Worm (Caenorhabditis elegans) whole organism, L1 larva: Measurements from ENCODE around the gene ceh-28.
A peak's percentile ranks its signal among the peaks of the same experiment; 100 is the strongest.

Experiments
- ama-1 ChIP-seq: fragments of 150-350 bp; optimal IDR thresholded peaks from 2 replicates; lab custom pipeline; 2014
- blmp-1 ChIP-seq: fragments of 150-350 bp; optimal IDR thresholded peaks from 2 replicates; lab custom pipeline; 2014; ENCODE audit warnings: missing biosample characterization, missing genetic modification characterization
- ceh-90 ChIP-seq: sonication (generic microtip); optimal IDR thresholded peaks from 2 replicates; lab custom pipeline; 2016; ENCODE audit warnings: missing genetic modification characterization, missing compliant biosample characterization
- ces-1 ChIP-seq: fragments of 150-350 bp; optimal IDR thresholded peaks from 2 replicates; lab custom pipeline; 2014; ENCODE audit warnings: missing biosample characterization, missing genetic modification reagents, missing genetic modification characterization
- dpl-1 ChIP-seq, 3 experiments: fragments of 150-350 bp in 2 of 3; sonication (generic microtip) in 1 of 3; optimal IDR thresholded peaks; 2 replicates each; lab custom pipeline; 2014 to 2017; ENCODE audit warnings: missing biosample characterization in 3 of 3, missing genetic modification characterization in 3 of 3, missing genetic modification reagents in 3 of 3
- efl-1 ChIP-seq, 4 experiments: fragments of 150-350 bp; optimal IDR thresholded peaks in 3 of 4; peaks in 1 of 4; 1 replicate in 1 of 4; 2 replicates in 3 of 4; lab custom pipeline; 2014; ENCODE audit warnings: missing biosample characterization in 2 of 4, missing genetic modification characterization in 2 of 4, missing genetic modification reagents in 2 of 4
- efl-3 ChIP-seq: fragments of 200-800 bp; sonication (Bioruptor generic); optimal IDR thresholded peaks from 2 replicates; lab custom pipeline; 2018; ENCODE audit warnings: mild to moderate bottlenecking, missing genetic modification characterization, missing compliant biosample characterization
- egl-13 ChIP-seq: sonication (generic microtip); optimal IDR thresholded peaks from 2 replicates; lab custom pipeline; 2016; ENCODE audit warnings: missing genotype, missing genetic modification reagents, missing genetic modification characterization, missing compliant biosample characterization
- elt-2 ChIP-seq: sonication (generic microtip); optimal IDR thresholded peaks from 2 replicates; lab custom pipeline; 2016; ENCODE audit warnings: missing genetic modification characterization, mild to moderate bottlenecking, inconsistent platforms, missing compliant biosample characterization, missing genetic modification reagents
- elt-3 ChIP-seq, 6 experiments: fragments of 150-350 bp in 1 of 6; sonication (generic microtip); optimal IDR thresholded peaks; 2 replicates each; lab custom pipeline; 2017 to 2018; ENCODE audit warnings: missing biosample characterization in 6 of 6, missing genetic modification characterization in 6 of 6, inconsistent platforms in 1 of 6
- ets-5 ChIP-seq: fragments of 200-800 bp; sonication (Bioruptor generic); IDR thresholded peaks from 2 replicates; pipeline ENCODE4 v1.3.6; 2022; ENCODE audit warnings: missing genetic modification characterization, missing compliant biosample characterization
- fkh-10 ChIP-seq: sonication (generic microtip); optimal IDR thresholded peaks from 2 replicates; lab custom pipeline; 2017; ENCODE audit warnings: missing biosample characterization, missing genetic modification reagents, missing genetic modification characterization
- fos-1 ChIP-seq: fragments of 150-350 bp; optimal IDR thresholded peaks from 2 replicates; lab custom pipeline; 2014; ENCODE audit warnings: missing biosample characterization, missing genetic modification characterization
- grh-1 ChIP-seq: fragments of 200-800 bp; sonication (Bioruptor generic); IDR thresholded peaks from 2 replicates; pipeline ENCODE4 v1.3.6; 2022; ENCODE audit warnings: missing genetic modification reagents, missing genetic modification characterization, missing compliant biosample characterization
- hlh-4 ChIP-seq: sonication (generic microtip); optimal IDR thresholded peaks from 2 replicates; lab custom pipeline; 2016; ENCODE audit warnings: mild to moderate bottlenecking, missing genetic modification characterization, missing compliant biosample characterization
- hpl-2 ChIP-seq: fragments of 150-350 bp; optimal IDR thresholded peaks from 2 replicates; lab custom pipeline; 2014; ENCODE audit warnings: missing biosample characterization, missing genetic modification reagents, missing genetic modification characterization
- irx-1 ChIP-seq: sonication (generic microtip); optimal IDR thresholded peaks from 2 replicates; lab custom pipeline; 2016; ENCODE audit warnings: missing genetic modification characterization, missing compliant biosample characterization
- isw-1 ChIP-seq: fragments of 200-800 bp; sonication (Bioruptor generic); IDR thresholded peaks from 2 replicates; pipeline ENCODE4 v1.3.6; 2022; ENCODE audit warnings: missing genetic modification characterization, missing compliant biosample characterization
- lir-3 ChIP-seq: sonication (generic microtip); optimal IDR thresholded peaks from 2 replicates; lab custom pipeline; 2016; ENCODE audit warnings: mild to moderate bottlenecking, missing genetic modification characterization, moderate library complexity, missing compliant biosample characterization; ENCODE audit not compliant: poor library complexity
- lsy-2 ChIP-seq, 2 experiments: fragments of 150-350 bp; optimal IDR thresholded peaks; 2 replicates each; lab custom pipeline; 2014; ENCODE audit warnings: missing biosample characterization in 2 of 2, missing genetic modification characterization in 2 of 2
- mdl-1 ChIP-seq, 2 experiments: fragments of 150-350 bp; optimal IDR thresholded peaks; 2 replicates each; lab custom pipeline; 2014 to 2017; ENCODE audit warnings: missing biosample characterization in 2 of 2, missing genetic modification characterization in 2 of 2, inconsistent platforms in 1 of 2
- mef-2 ChIP-seq: fragments of 150-350 bp; optimal IDR thresholded peaks from 2 replicates; lab custom pipeline; 2014; ENCODE audit warnings: missing biosample characterization, missing genetic modification characterization
- mep-1 ChIP-seq: fragments of 150-350 bp; optimal IDR thresholded peaks from 2 replicates; lab custom pipeline; 2014; ENCODE audit warnings: missing biosample characterization, missing genetic modification characterization
- nhr-47 ChIP-seq: sonication (generic microtip); optimal IDR thresholded peaks from 2 replicates; lab custom pipeline; 2016; ENCODE audit warnings: mild to moderate bottlenecking, missing genetic modification characterization, moderate library complexity, missing compliant biosample characterization
- nhr-71 ChIP-seq: sonication (generic microtip); optimal IDR thresholded peaks from 2 replicates; lab custom pipeline; 2016; ENCODE audit warnings: mild to moderate bottlenecking, missing genetic modification characterization, moderate library complexity, missing compliant biosample characterization
- rnt-1 ChIP-seq: sonication (generic microtip); optimal IDR thresholded peaks from 2 replicates; lab custom pipeline; 2016; ENCODE audit warnings: mild to moderate bottlenecking, missing genetic modification characterization, moderate library complexity, missing compliant biosample characterization
- snpc-4 ChIP-seq: fragments of 150-350 bp; optimal IDR thresholded peaks from 2 replicates; lab custom pipeline; 2014; ENCODE audit warnings: missing biosample characterization, missing genetic modification characterization
- snu-23 ChIP-seq: sonication (generic microtip); optimal IDR thresholded peaks from 2 replicates; lab custom pipeline; 2016; ENCODE audit warnings: missing genetic modification characterization, missing compliant biosample characterization
- sup-37 ChIP-seq: fragments of 200-800 bp; sonication (Bioruptor generic); optimal IDR thresholded peaks from 2 replicates; lab custom pipeline; 2018; ENCODE audit warnings: mild to moderate bottlenecking, missing genetic modification characterization, missing compliant biosample characterization
- tbx-2 ChIP-seq: sonication (generic microtip); optimal IDR thresholded peaks from 2 replicates; lab custom pipeline; 2016; ENCODE audit warnings: missing genetic modification characterization, missing compliant biosample characterization
- unc-130 ChIP-seq: fragments of 150-350 bp; optimal IDR thresholded peaks from 2 replicates; lab custom pipeline; 2017; ENCODE audit warnings: missing biosample characterization, missing genetic modification characterization, inconsistent platforms
- unc-98 ChIP-seq: fragments of 200-800 bp; sonication (Bioruptor generic); IDR thresholded peaks from 2 replicates; pipeline ENCODE4 v1.3.6; 2022; ENCODE audit warnings: missing genetic modification characterization, missing compliant biosample characterization
- vab-15 ChIP-seq: sonication (generic microtip); optimal IDR thresholded peaks from 2 replicates; lab custom pipeline; 2017; ENCODE audit warnings: missing genotype, mild to moderate bottlenecking, missing genetic modification characterization, missing compliant biosample characterization
- zip-4 ChIP-seq: fragments of 200-800 bp; sonication (Bioruptor generic); optimal IDR thresholded peaks from 2 replicates; lab custom pipeline; 2018; ENCODE audit warnings: mild to moderate bottlenecking, missing genetic modification characterization, moderate library complexity, missing compliant biosample characterization
- ztf-11 ChIP-seq, 2 experiments: sonication (generic microtip); optimal IDR thresholded peaks; 2 replicates each; lab custom pipeline; 2016 to 2017; ENCODE audit warnings: missing genetic modification characterization in 2 of 2, missing biosample characterization in 1 of 2, missing compliant biosample characterization in 1 of 2
- ztf-4 ChIP-seq: fragments of 150-350 bp; optimal IDR thresholded peaks from 2 replicates; lab custom pipeline; 2014; ENCODE audit warnings: missing biosample characterization, missing genetic modification characterization

ceh-28 gene

DNA sequence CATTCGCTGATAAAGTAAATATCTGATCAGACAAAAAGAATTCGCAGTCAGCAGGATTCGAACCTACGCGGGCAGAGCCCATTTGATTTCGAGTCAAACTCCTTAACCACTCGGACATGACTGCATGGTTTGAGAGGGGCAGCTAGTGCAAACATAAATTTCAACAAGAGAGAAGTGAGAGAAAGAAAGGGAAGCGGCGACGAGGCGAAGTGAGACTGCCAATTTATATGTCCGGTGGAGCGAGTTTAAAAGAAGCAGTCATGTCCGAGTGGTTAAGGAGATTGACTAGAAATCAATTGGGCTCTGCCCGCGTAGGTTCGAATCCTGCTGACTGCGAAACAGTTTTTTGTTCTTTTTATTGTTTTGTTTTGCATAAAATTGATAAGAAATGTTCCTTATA is 28.1 kb upstream of the ceh-28 start (continued):
- TF ChIP-seq unc-130 (tag; lab: Kevin White, UChicago) (peak; percentile 80), elt-2 (tag; lab: Kevin White, UChicago) (peak; percentile 81), sup-37 (GFP tag; lab: Kevin White, UChicago) (peak; percentile 63), egl-13 (tag; lab: Kevin White, UChicago) (peak; percentile 86), lsy-2 (tag; optimal IDR thresholded peaks at IDR 0.05; lab: Kevin White, UChicago) (peak; percentile 72 to 73), mef-2 (tag; lab: Kevin White, UChicago) (peak; percentile 43), zip-4 (GFP tag; lab: Kevin White, UChicago) (peak; percentile 76), fos-1 (peak; percentile 55), fkh-10 (peak; percentile 90), ztf-11 (tag; optimal IDR thresholded peaks at IDR 0.05; lab: Kevin White, UChicago) (peak in 1 of 2 experiments; percentile 81), lir-3 (tag; lab: Kevin White, UChicago) (peak; percentile 71), snpc-4 (tag; lab: Kevin White, UChicago) (peak; percentile 56), vab-15 (tag; lab: Kevin White, UChicago) (peak; percentile 35), rnt-1 (tag; lab: Kevin White, UChicago) (peak; percentile 82), elt-3 (tag; optimal IDR thresholded peaks at IDR 0.05; lab: Kevin White, UChicago) (peak in 2 of 6 experiments; percentile 5 to 89), mdl-1 (tag; optimal IDR thresholded peaks at IDR 0.05; lab: Kevin White, UChicago) (peak in 1 of 2 experiments; percentile 81), hlh-4 (tag; lab: Kevin White, UChicago) (peak; percentile 3), blmp-1 (peak; percentile 42), hpl-2 (GFP tag; lab: Kevin White, UChicago) (peak; percentile 82)

DNA sequence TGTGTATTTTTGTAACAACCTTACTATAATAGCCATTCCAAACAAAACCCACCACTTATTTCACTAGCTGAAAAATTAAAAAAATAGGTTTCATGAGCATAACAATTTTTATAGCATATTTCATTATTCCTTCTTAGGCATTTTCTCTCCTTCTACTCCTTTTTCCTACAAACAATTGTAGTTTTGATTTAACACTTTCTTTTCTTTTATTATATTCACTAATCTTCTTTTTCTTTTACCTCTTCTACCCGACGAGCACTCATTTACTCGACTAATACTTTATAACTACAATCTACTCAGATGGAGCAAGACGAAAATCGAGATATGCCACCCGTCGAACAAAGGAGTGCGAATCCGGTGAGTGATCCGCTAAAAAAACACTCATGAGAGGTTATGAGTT is 26.2 kb upstream of the ceh-28 start, which contains the start of gene C53C7.3:
Gene C53C7.3, plus strand, starts transcription at position 301 of the 400 bp plus-strand sequence.
- no peak for TF ChIP-seq irx-1 (tag; lab: Kevin White, UChicago)
- TF ChIP-seq ceh-90 = no peak
- TF ChIP-seq mep-1 = no peak
- TF ChIP-seq efl-1 (optimal IDR thresholded peaks at IDR 0.05; lab: Kevin White, UChicago) = no peak
- TF ChIP-seq efl-1 (GFP tag; optimal IDR thresholded peaks at IDR 0.05 in 1 of 2; lab: Kevin White, UChicago) = no peak
- TF ChIP-seq isw-1 (GFP tag; lab: Robert Waterston, UW) = no peak
- no peak for TF ChIP-seq grh-1
- no peak for TF ChIP-seq elt-3 (tag; optimal IDR thresholded peaks at IDR 0.05; lab: Kevin White, UChicago)
- TF ChIP-seq ama-1 (lab: Kevin White, UChicago) = no peak
- no peak for TF ChIP-seq unc-98 (GFP tag; lab: Robert Waterston, UW)
- no peak for TF ChIP-seq egl-13 (tag; lab: Kevin White, UChicago)

DNA sequence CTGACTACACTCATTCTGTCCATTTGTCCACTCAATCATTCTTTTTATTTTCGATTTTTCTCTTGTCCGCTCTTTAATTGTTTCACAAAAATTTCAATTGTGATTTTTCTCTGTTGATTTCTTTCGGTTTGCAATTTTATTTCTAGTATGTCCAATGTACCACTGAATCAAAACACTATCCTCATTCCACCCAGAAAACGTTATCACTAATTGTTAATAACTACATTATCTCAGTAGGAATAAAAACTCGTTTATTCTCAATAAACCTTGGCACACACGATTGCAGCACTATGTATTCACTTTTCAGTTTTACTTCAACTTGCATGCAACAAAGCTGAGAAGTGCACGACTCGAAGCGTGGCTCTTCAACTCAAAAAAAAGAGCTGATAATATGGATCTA is 23.1 kb upstream of the ceh-28 start, which contains the start of gene K03A11.1:
Gene K03A11.1, plus strand, starts transcription at position 301 of the 400 bp plus-strand sequence.
- no peak for TF ChIP-seq dpl-1 (GFP tag; optimal IDR thresholded peaks at IDR 0.05; lab: Kevin White, UChicago)
- no peak for TF ChIP-seq mef-2 (tag; lab: Kevin White, UChicago)
- TF ChIP-seq elt-2 (tag; lab: Kevin White, UChicago) = no peak
- TF ChIP-seq ztf-4 (tag; lab: Kevin White, UChicago) = no peak
- no peak for TF ChIP-seq ces-1
- no peak for TF ChIP-seq nhr-47
- TF ChIP-seq blmp-1 = no peak
- no peak for TF ChIP-seq tbx-2 (tag; lab: Kevin White, UChicago)
- TF ChIP-seq, all 84 proteins: peak for 0

DNA sequence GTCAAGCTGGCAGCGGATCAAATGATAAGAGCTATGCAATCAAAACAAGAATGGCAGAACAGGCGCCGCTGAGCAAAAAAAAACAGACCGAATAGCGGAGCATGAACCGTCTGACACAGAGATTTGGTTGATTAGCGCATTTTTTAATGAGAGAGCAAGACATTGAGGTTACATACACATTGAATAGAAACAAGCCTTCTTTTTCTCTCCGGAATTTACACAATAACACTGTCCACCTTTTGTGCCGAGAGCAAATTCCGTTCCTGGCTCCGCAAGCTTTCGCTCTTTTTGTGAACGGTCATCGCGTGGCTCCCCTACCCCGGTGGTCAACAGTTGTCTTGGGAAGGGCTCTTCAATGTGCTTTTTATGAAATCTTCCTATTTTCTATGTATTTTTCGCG is 18.9 kb upstream of the ceh-28 start, which contains the start of gene K03A11.6:
Gene K03A11.6, plus strand, starts transcription at position 301 of the 400 bp plus-strand sequence.
- TF ChIP-seq snu-23 (GFP tag; lab: Kevin White, UChicago) (no peak), ztf-4 (tag; lab: Kevin White, UChicago) (no peak), fkh-10 (no peak), vab-15 (tag; lab: Kevin White, UChicago) (no peak), nhr-71 (no peak), ets-5 (GFP tag; lab: Robert Waterston, UW) (no peak), efl-3 (GFP tag; lab: Kevin White, UChicago) (no peak)
